Fruit fly (Drosophila melanogaster): Measurements from ENCODE around the gene Men-b.

dm6 chr3R:27167350-27167749 is 15.9 kb downstream of the Men-b start:
- no peak for TF ChIP-seq Hr96 (GFP tag; optimal IDR thresholded peaks at IDR 0.05)
- TF ChIP-seq toe (GFP tag; optimal IDR thresholded peaks at IDR 0.05): no peak
- TF ChIP-seq Crg-1 (GFP tag; optimal IDR thresholded peaks at IDR 0.05): no peak
- no peak for TF ChIP-seq bab1 (GFP tag; optimal IDR thresholded peaks at IDR 0.05)
- TF ChIP-seq CG5204 (GFP tag; optimal IDR thresholded peaks at IDR 0.05): no peak
- TF ChIP-seq cic (GFP tag; optimal IDR thresholded peaks at IDR 0.05): no peak
- no peak for TF ChIP-seq cnc (optimal IDR thresholded peaks at IDR 0.05)

All from whole organism, adult.